Worm (Caenorhabditis elegans) whole organism, L1 larva: ENCODE results near the gene rps-1.

ENCODE experiments used
- C34B4.2 ChIP-seq: sonication (generic microtip); optimal IDR thresholded peaks from 2 replicates; lab custom pipeline; 2017; ENCODE audit warnings: mild to moderate bottlenecking, missing genetic modification characterization, missing compliant biosample characterization
- aly-2 ChIP-seq: fragments of 150-350 bp; optimal IDR thresholded peaks from 2 replicates; lab custom pipeline; 2014; ENCODE audit warnings: missing biosample characterization, missing genetic modification characterization
- blmp-1 ChIP-seq: fragments of 150-350 bp; optimal IDR thresholded peaks from 2 replicates; lab custom pipeline; 2014; ENCODE audit warnings: missing biosample characterization, missing genetic modification characterization
- ceh-8 ChIP-seq: fragments of 200-800 bp; sonication (Bioruptor generic); optimal IDR thresholded peaks from 2 replicates; lab custom pipeline; 2018; ENCODE audit warnings: mild to moderate bottlenecking, missing genetic modification characterization, moderate library complexity, missing compliant biosample characterization
- ceh-90 ChIP-seq: sonication (generic microtip); optimal IDR thresholded peaks from 2 replicates; lab custom pipeline; 2016; ENCODE audit warnings: missing genetic modification characterization, missing compliant biosample characterization
- ces-1 ChIP-seq: fragments of 150-350 bp; optimal IDR thresholded peaks from 2 replicates; lab custom pipeline; 2014; ENCODE audit warnings: missing biosample characterization, missing genetic modification reagents, missing genetic modification characterization
- efl-3 ChIP-seq: fragments of 200-800 bp; sonication (Bioruptor generic); optimal IDR thresholded peaks from 2 replicates; lab custom pipeline; 2018; ENCODE audit warnings: mild to moderate bottlenecking, missing genetic modification characterization, missing compliant biosample characterization
- egl-13 ChIP-seq: sonication (generic microtip); optimal IDR thresholded peaks from 2 replicates; lab custom pipeline; 2016; ENCODE audit warnings: missing genotype, missing genetic modification reagents, missing genetic modification characterization, missing compliant biosample characterization
- egl-27 ChIP-seq, 2 experiments: fragments of 150-350 bp in 1 of 2; sonication (generic microtip); optimal IDR thresholded peaks; 3 replicates each; lab custom pipeline; 2017 to 2018; ENCODE audit warnings: missing biosample characterization in 2 of 2, missing genetic modification characterization in 2 of 2, missing genetic modification reagents in 2 of 2
- elt-2 ChIP-seq: sonication (generic microtip); optimal IDR thresholded peaks from 2 replicates; lab custom pipeline; 2016; ENCODE audit warnings: missing genetic modification characterization, mild to moderate bottlenecking, inconsistent platforms, missing compliant biosample characterization, missing genetic modification reagents
- elt-3 ChIP-seq, 6 experiments: fragments of 150-350 bp in 1 of 6; sonication (generic microtip); optimal IDR thresholded peaks; 2 replicates each; lab custom pipeline; 2017 to 2018; ENCODE audit warnings: missing biosample characterization in 6 of 6, missing genetic modification characterization in 6 of 6, inconsistent platforms in 1 of 6
- ets-5 ChIP-seq: fragments of 200-800 bp; sonication (Bioruptor generic); IDR thresholded peaks from 2 replicates; pipeline ENCODE4 v1.3.6; 2022; ENCODE audit warnings: missing genetic modification characterization, missing compliant biosample characterization
- fkh-10 ChIP-seq: sonication (generic microtip); optimal IDR thresholded peaks from 2 replicates; lab custom pipeline; 2017; ENCODE audit warnings: missing biosample characterization, missing genetic modification reagents, missing genetic modification characterization
- fkh-4 ChIP-seq: sonication (generic microtip); optimal IDR thresholded peaks from 2 replicates; lab custom pipeline; 2016; ENCODE audit warnings: missing compliant biosample characterization, missing genetic modification characterization, borderline replicate concordance
- fos-1 ChIP-seq: fragments of 150-350 bp; optimal IDR thresholded peaks from 2 replicates; lab custom pipeline; 2014; ENCODE audit warnings: missing biosample characterization, missing genetic modification characterization
- grh-1 ChIP-seq: fragments of 200-800 bp; sonication (Bioruptor generic); IDR thresholded peaks from 2 replicates; pipeline ENCODE4 v1.3.6; 2022; ENCODE audit warnings: missing genetic modification reagents, missing genetic modification characterization, missing compliant biosample characterization
- hlh-17 ChIP-seq: fragments of 200-800 bp; sonication (Bioruptor generic); optimal IDR thresholded peaks from 2 replicates; lab custom pipeline; 2018; ENCODE audit warnings: missing genetic modification characterization, mild to moderate bottlenecking, missing compliant biosample characterization, moderate library complexity, borderline replicate concordance
- hlh-4 ChIP-seq: sonication (generic microtip); optimal IDR thresholded peaks from 2 replicates; lab custom pipeline; 2016; ENCODE audit warnings: mild to moderate bottlenecking, missing genetic modification characterization, missing compliant biosample characterization
- irx-1 ChIP-seq: sonication (generic microtip); optimal IDR thresholded peaks from 2 replicates; lab custom pipeline; 2016; ENCODE audit warnings: missing genetic modification characterization, missing compliant biosample characterization
- isw-1 ChIP-seq: fragments of 200-800 bp; sonication (Bioruptor generic); IDR thresholded peaks from 2 replicates; pipeline ENCODE4 v1.3.6; 2022; ENCODE audit warnings: missing genetic modification characterization, missing compliant biosample characterization
- jun-1 ChIP-seq: fragments of 150-350 bp; optimal IDR thresholded peaks from 2 replicates; lab custom pipeline; 2014; ENCODE audit warnings: missing biosample characterization, missing genetic modification reagents, missing genetic modification characterization
- lin-13 ChIP-seq: fragments of 150-350 bp; optimal IDR thresholded peaks from 2 replicates; lab custom pipeline; 2014; ENCODE audit warnings: missing biosample characterization, missing genetic modification reagents, missing genetic modification characterization
- lir-3 ChIP-seq: sonication (generic microtip); optimal IDR thresholded peaks from 2 replicates; lab custom pipeline; 2016; ENCODE audit warnings: mild to moderate bottlenecking, missing genetic modification characterization, moderate library complexity, missing compliant biosample characterization; ENCODE audit not compliant: poor library complexity
- lsy-2 ChIP-seq, 2 experiments: fragments of 150-350 bp; optimal IDR thresholded peaks; 2 replicates each; lab custom pipeline; 2014; ENCODE audit warnings: missing biosample characterization in 2 of 2, missing genetic modification characterization in 2 of 2
- mdl-1 ChIP-seq, 2 experiments: fragments of 150-350 bp; optimal IDR thresholded peaks; 2 replicates each; lab custom pipeline; 2014 to 2017; ENCODE audit warnings: missing biosample characterization in 2 of 2, missing genetic modification characterization in 2 of 2, inconsistent platforms in 1 of 2
- mep-1 ChIP-seq: fragments of 150-350 bp; optimal IDR thresholded peaks from 2 replicates; lab custom pipeline; 2014; ENCODE audit warnings: missing biosample characterization, missing genetic modification characterization
- nhr-28 ChIP-seq: fragments of 150-350 bp; optimal IDR thresholded peaks from 2 replicates; lab custom pipeline; 2014; ENCODE audit warnings: missing biosample characterization, missing genetic modification characterization
- nhr-47 ChIP-seq: sonication (generic microtip); optimal IDR thresholded peaks from 2 replicates; lab custom pipeline; 2016; ENCODE audit warnings: mild to moderate bottlenecking, missing genetic modification characterization, moderate library complexity, missing compliant biosample characterization
- nhr-84 ChIP-seq: sonication (generic microtip); optimal IDR thresholded peaks from 2 replicates; lab custom pipeline; 2017; ENCODE audit warnings: missing biosample characterization, missing genetic modification characterization
- nhr-85 ChIP-seq: sonication (generic microtip); peaks from one replicate; lab custom pipeline; 2016; ENCODE audit warnings: missing genetic modification characterization, inconsistent platforms, missing compliant biosample characterization
- pag-3 ChIP-seq: sonication (generic microtip); optimal IDR thresholded peaks from 2 replicates; lab custom pipeline; 2017; ENCODE audit warnings: missing genetic modification characterization, mild to moderate bottlenecking, missing compliant biosample characterization, antibody characterized with exemption, borderline replicate concordance; ENCODE audit not compliant: insufficient read depth
- pax-3 ChIP-seq: fragments of 200-800 bp; sonication (Bioruptor generic); optimal IDR thresholded peaks from 2 replicates; lab custom pipeline; 2018; ENCODE audit warnings: mild to moderate bottlenecking, missing genetic modification characterization, moderate library complexity, missing compliant biosample characterization
- pqm-1 ChIP-seq: sonication (generic microtip); optimal IDR thresholded peaks from 3 replicates; lab custom pipeline; 2017; ENCODE audit warnings: missing biosample characterization, missing genetic modification characterization
- rnt-1 ChIP-seq: sonication (generic microtip); optimal IDR thresholded peaks from 2 replicates; lab custom pipeline; 2016; ENCODE audit warnings: mild to moderate bottlenecking, missing genetic modification characterization, moderate library complexity, missing compliant biosample characterization
- skn-1 ChIP-seq: fragments of 150-350 bp; optimal IDR thresholded peaks from 2 replicates; lab custom pipeline; 2014; ENCODE audit warnings: missing biosample characterization, missing genetic modification characterization
- snpc-4 ChIP-seq: fragments of 150-350 bp; optimal IDR thresholded peaks from 2 replicates; lab custom pipeline; 2014; ENCODE audit warnings: missing biosample characterization, missing genetic modification characterization
- snu-23 ChIP-seq: sonication (generic microtip); optimal IDR thresholded peaks from 2 replicates; lab custom pipeline; 2016; ENCODE audit warnings: missing genetic modification characterization, missing compliant biosample characterization
- sptf-1 ChIP-seq: fragments of 150-350 bp; optimal IDR thresholded peaks from 2 replicates; lab custom pipeline; 2014; ENCODE audit warnings: missing biosample characterization, missing genetic modification characterization
- tlp-1 ChIP-seq: fragments of 150-350 bp; optimal IDR thresholded peaks from 2 replicates; lab custom pipeline; 2014; ENCODE audit warnings: missing biosample characterization, missing genetic modification characterization
- xbp-1 ChIP-seq: sonication (generic microtip); optimal IDR thresholded peaks from 2 replicates; lab custom pipeline; 2016; ENCODE audit warnings: missing genetic modification characterization, missing compliant biosample characterization
- ztf-4 ChIP-seq: fragments of 150-350 bp; optimal IDR thresholded peaks from 2 replicates; lab custom pipeline; 2014; ENCODE audit warnings: missing biosample characterization, missing genetic modification characterization

rps-1 gene

DNA sequence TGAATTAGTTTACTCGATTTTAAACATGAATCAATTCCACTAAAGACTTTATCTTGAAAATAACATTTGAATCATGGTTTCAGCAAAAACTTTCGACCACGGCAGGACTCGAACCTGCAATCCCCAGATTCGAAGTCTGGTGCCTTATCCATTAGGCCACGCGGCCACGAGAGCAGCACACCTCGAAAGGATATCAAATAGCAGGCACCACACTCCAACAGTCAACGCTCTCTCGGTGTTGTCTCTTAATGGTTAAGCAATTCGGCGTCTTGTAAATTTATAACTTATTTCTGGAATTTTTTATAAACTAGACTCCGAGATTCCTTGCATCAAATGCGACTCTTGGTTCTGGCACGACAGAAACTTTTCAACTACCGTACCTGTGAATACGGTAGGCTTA lies 4.9 kb upstream of the rps-1 start (continued):
- peak; percentile 53 for TF ChIP-seq ztf-4 (tag; lab: Kevin White, UChicago)
- peak; percentile 24 for TF ChIP-seq egl-13 (tag; lab: Kevin White, UChicago)
- TF ChIP-seq, all 84 proteins: peak for 33

DNA sequence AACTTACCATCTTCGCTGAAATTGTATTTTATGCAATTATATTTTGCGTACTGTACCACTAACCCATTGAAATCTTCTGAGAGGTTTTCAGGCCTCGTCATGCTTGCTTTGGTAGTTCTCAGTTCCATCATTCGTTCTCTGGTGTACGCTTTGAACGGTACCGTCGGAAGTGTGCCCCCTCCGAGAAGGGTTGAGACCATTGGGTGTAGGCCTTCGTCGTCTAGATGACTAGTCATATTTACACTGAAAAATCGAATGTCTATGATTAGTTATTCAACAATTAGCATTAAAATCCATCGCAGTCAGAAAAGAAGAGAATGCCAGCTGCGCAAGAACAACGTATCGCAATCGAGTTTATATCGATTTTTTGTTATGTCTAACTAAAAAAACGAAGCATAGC lies 810 bp upstream of the rps-1 start, which contains the start of gene ifet-1:
Gene ifet-1 (minus strand): TSS at position 243 of the 400 bp plus-strand sequence.
- TF ChIP-seq tlp-1, result no peak
- peak; percentile 18 for TF ChIP-seq nhr-85 (tag; lab: Kevin White, UChicago)

DNA sequence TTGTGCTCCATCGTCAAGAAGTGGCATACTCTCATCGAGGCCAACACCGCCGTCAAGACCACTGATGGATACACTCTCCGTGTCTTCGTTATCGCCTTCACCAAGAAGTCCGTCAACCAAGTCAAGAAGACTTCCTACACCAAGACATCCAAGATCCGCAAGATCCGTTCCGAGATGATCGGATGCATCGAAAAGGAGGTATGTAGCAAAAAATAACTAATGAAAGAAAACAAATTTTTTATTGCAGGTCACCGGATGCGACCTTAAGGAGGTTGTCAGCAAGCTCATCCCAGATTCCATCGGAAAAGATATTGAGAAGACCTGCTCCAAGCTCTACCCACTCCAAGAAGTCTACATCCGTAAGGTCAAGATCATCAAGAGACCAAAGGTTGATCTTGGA lies 595 bp downstream of the rps-1 start:
- TF ChIP-seq nhr-47 (tag; lab: Kevin White, UChicago) (no peak), snpc-4 (no peak), snu-23 (GFP tag; lab: Kevin White, UChicago) (no peak), C34B4.2 (tag; lab: Kevin White, UChicago) (no peak), sptf-1 (tag; lab: Kevin White, UChicago) (no peak), efl-3 (GFP tag; lab: Kevin White, UChicago) (no peak), pag-3 (tag; lab: Kevin White, UChicago) (no peak), xbp-1 (no peak)

DNA sequence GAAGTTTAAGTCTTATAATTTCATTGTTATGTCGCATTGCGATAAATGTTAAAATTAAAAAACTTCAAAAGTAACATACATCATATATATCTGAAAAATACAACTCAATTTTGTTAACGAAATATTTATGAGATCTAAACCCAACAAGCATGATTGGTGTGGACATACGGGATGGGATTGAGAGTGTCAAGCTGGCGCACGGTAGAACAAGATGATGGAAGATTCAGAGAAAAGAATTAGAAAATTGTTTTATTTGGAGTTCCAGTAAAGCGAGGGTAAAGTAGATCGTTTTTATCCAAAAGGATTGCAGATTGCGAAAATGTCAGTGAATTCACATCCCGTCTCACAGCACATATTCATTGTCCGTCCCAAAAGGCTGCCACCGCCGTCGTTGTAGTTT lies 1.1 kb downstream of the rps-1 start:
- TF ChIP-seq fkh-10 (GFP tag; lab: Kevin White, UChicago) (no peak), lsy-2 (tag; optimal IDR thresholded peaks at IDR 0.05; lab: Kevin White, UChicago) (peak in 1 of 2 experiments; percentile 14), ceh-90 (tag; lab: Kevin White, UChicago) (no peak), ces-1 (GFP tag; lab: Kevin White, UChicago) (no peak)

DNA sequence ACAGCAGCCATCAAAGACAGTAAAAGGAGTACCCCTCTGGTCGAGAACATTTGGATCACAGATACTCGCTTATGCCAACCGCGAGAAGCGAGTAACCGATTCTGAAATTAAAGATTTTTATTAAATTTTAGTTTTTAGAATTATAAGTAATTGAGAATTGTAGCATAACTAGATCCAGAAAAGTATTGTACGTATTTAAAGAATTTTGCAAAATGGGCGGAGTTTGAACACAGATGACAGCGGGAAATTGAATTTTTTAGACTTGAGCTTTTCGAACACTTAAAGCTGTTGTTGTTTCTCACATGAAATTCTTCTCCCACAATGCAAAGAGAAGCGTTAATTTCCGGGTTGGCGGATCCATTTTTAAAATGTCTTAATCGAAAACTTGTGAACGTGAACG lies 1.8 kb downstream of the rps-1 start, which contains the start of gene ins-17:
Gene ins-17 (minus strand): TSS at position 101 of the 400 bp plus-strand sequence.
- TF ChIP-seq hlh-4 (tag; lab: Kevin White, UChicago), result no peak
- TF ChIP-seq nhr-84 (tag; lab: Kevin White, UChicago), result no peak
- TF ChIP-seq ets-5, result no peak
- TF ChIP-seq mdl-1 (tag; optimal IDR thresholded peaks at IDR 0.05; lab: Kevin White, UChicago), result no peak
- no peak for TF ChIP-seq pax-3 (tag; lab: Kevin White, UChicago)
- TF ChIP-seq nhr-28 (tag; lab: Kevin White, UChicago), result no peak
- TF ChIP-seq fos-1 (tag; lab: Kevin White, UChicago), result no peak
- no peak for TF ChIP-seq skn-1 (tag; lab: Kevin White, UChicago)
- TF ChIP-seq efl-3 (GFP tag; lab: Kevin White, UChicago), result no peak
- TF ChIP-seq isw-1 (GFP tag; lab: Robert Waterston, UW), result no peak
- no peak for TF ChIP-seq pqm-1 (tag; lab: Kevin White, UChicago)
- no peak for TF ChIP-seq rnt-1
- no peak for TF ChIP-seq egl-13 (tag; lab: Kevin White, UChicago)
- TF ChIP-seq lsy-2 (tag; optimal IDR thresholded peaks at IDR 0.05; lab: Kevin White, UChicago), result no peak
- TF ChIP-seq blmp-1 (tag; lab: Kevin White, UChicago), result no peak
- TF ChIP-seq fkh-4 (tag; lab: Kevin White, UChicago), result no peak
- no peak for TF ChIP-seq elt-3 (tag; optimal IDR thresholded peaks at IDR 0.05; lab: Kevin White, UChicago)
- no peak for TF ChIP-seq mep-1 (tag; lab: Kevin White, UChicago)
- TF ChIP-seq lin-13, result no peak

DNA sequence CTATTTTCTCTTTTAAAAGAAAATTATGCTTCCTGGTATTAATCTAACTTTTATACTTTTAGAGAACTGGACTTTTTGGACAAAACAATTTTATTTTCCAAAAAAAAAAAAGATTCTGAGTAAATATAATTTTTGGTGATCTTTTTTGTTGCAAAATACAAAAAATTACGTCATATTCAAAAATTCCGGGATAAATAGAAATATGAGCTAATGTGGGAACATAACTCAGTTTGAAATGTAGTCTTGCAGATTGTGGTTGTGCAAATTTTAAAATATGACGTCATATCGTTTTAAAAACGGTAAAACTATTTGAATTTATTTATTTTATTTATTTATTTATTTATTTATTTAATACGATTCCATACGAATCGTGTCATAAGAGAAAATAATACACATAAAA lies 6.1 kb downstream of the rps-1 start:
- TF ChIP-seq efl-3 (GFP tag; lab: Kevin White, UChicago) (no peak), ztf-4 (tag; lab: Kevin White, UChicago) (no peak), ets-5 (no peak), grh-1 (GFP tag; lab: Robert Waterston, UW) (no peak), aly-2 (tag; lab: Kevin White, UChicago) (no peak), jun-1 (tag; lab: Kevin White, UChicago) (no peak), irx-1 (tag; lab: Kevin White, UChicago) (no peak), nhr-28 (tag; lab: Kevin White, UChicago) (no peak), snu-23 (GFP tag; lab: Kevin White, UChicago) (no peak), elt-2 (tag; lab: Kevin White, UChicago) (no peak), lir-3 (no peak), ceh-8 (GFP tag; lab: Kevin White, UChicago) (no peak), ceh-90 (tag; lab: Kevin White, UChicago) (no peak), fkh-4 (tag; lab: Kevin White, UChicago) (no peak), hlh-17 (no peak), nhr-47 (tag; lab: Kevin White, UChicago) (no peak), egl-27 (tag; optimal IDR thresholded peaks at IDR 0.05; lab: Kevin White, UChicago) (no peak), pag-3 (tag; lab: Kevin White, UChicago) (no peak)
- TF ChIP-seq, all 84 proteins: peak for 0
